Fruit fly (Drosophila melanogaster) S2 (cell line): ENCODE data around the gene nenya.

Experiments used
- CG8478 ChIP-seq: fragments of >200 bp; optimal IDR thresholded peaks from 2 replicates; lab custom pipeline; 2018
- CTCF ChIP-seq, 2 experiments: fragments of >200 bp; optimal IDR thresholded peaks; 2 replicates each; lab custom pipeline; 2018

DNA sequence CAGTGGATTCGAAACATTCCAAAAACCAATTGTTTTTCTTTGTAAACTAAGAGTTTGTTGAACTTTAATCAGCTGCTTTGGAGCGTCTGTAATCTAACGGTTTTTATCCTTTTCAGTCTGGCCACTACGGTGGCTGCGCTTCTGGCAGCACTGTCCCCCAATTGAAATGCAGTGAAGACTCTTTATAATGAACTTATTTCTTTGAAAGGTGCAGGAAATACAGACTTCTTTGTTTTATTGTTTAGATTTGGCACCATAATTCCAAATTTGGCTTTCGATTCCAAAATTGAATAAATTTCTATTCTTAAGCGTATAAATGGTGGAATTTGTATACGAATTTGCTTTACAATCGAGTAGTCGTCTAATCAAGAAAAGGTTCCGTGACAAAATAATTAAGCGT, at the start of gene nenya:
- TF ChIP-seq CTCF (optimal IDR thresholded peaks at IDR 0.05; lab: Kevin White, UChicago) (no peak), CG8478 (lab: Kevin White, UChicago) (no peak)
